Fruit fly (Drosophila melanogaster) whole organism, embryonic: Measurements from ENCODE around the gene CHKov1.

Source experiments
- CG3281 ChIP-seq: fragments of 200-800 bp; sonication (Bioruptor generic); optimal IDR thresholded peaks from 3 replicates; lab custom pipeline; 2017; ENCODE audit warnings: missing biosample characterization, mild to moderate bottlenecking, missing genetic modification characterization
- CG7745 ChIP-seq: fragments of 200-800 bp; sonication (Bioruptor generic); optimal IDR thresholded peaks from 2 replicates; lab custom pipeline; 2018; ENCODE audit warnings: missing biosample characterization, mild to moderate bottlenecking, missing genetic modification characterization, moderate library complexity
- CG8388 ChIP-seq: fragments of 200-800 bp; sonication (Bioruptor generic); optimal IDR thresholded peaks from 2 replicates; lab custom pipeline; 2019; ENCODE audit warnings: missing biosample characterization, mild to moderate bottlenecking, missing genetic modification characterization, moderate library complexity

dm6 chr3R:25303857-25304440, 25.2 kb downstream of the CHKov1 start, which contains the start of gene CG31436:
- TF ChIP-seq CG8388 (GFP tag; lab: Kevin White, UChicago) (no peak), CG7745 (tag; lab: Kevin White, UChicago) (no peak), CG3281 (GFP tag; lab: Kevin White, UChicago) (no peak)
